Worm (Caenorhabditis elegans) whole organism, young adult: ENCODE measurements around the gene srt-34.

Source experiments
- C17E4.6 ChIP-seq: fragments of 200-800 bp; sonication (Bioruptor generic); IDR thresholded peaks from 2 replicates; pipeline ENCODE4 v1.3.6; 2022; ENCODE audit warnings: missing genetic modification reagents, missing genetic modification characterization, missing compliant biosample characterization
- F10E7.11 ChIP-seq: sonication (generic microtip); optimal IDR thresholded peaks from 2 replicates; lab custom pipeline; 2017; ENCODE audit warnings: mild to moderate bottlenecking, missing genetic modification characterization, moderate library complexity, missing compliant biosample characterization
- F37B4.10 ChIP-seq: fragments of 200-800 bp; sonication (Bioruptor generic); IDR thresholded peaks from 2 replicates; pipeline ENCODE4 v1.3.6; 2022; ENCODE audit warnings: missing genetic modification characterization, missing compliant biosample characterization
- F57A8.1 ChIP-seq: fragments of 200-800 bp; sonication (Bioruptor generic); optimal IDR thresholded peaks from 2 replicates; lab custom pipeline; 2018; ENCODE audit warnings: mild to moderate bottlenecking, missing genetic modification characterization, moderate library complexity, missing compliant biosample characterization
- ZK185.1 ChIP-seq: sonication (generic microtip); optimal IDR thresholded peaks from 2 replicates; lab custom pipeline; 2016; ENCODE audit warnings: mild to moderate bottlenecking, missing genetic modification characterization, missing compliant biosample characterization; ENCODE audit not compliant: poor library complexity, severe bottlenecking
- akir-1 ChIP-seq: fragments of 200-800 bp; sonication (Bioruptor generic); optimal IDR thresholded peaks from 2 replicates; lab custom pipeline; 2018; ENCODE audit warnings: mild to moderate bottlenecking, missing genetic modification characterization, moderate library complexity, missing compliant biosample characterization
- aptf-3 ChIP-seq: fragments of 200-800 bp; sonication (Bioruptor generic); IDR thresholded peaks from 2 replicates; pipeline ENCODE4 v1.3.6; 2022; ENCODE audit warnings: missing genetic modification characterization, missing compliant biosample characterization
- atf-7 ChIP-seq: sonication (generic microtip); optimal IDR thresholded peaks from 2 replicates; lab custom pipeline; 2017; ENCODE audit warnings: mild to moderate bottlenecking, missing genetic modification characterization, missing compliant biosample characterization
- athp-1 ChIP-seq: sonication (generic microtip); optimal IDR thresholded peaks from 2 replicates; lab custom pipeline; 2017; ENCODE audit warnings: mild to moderate bottlenecking, missing genetic modification characterization, missing compliant biosample characterization
- attf-3 ChIP-seq: fragments of 200-800 bp; sonication (Bioruptor generic); conservative IDR thresholded peaks from 2 replicates; pipeline ENCODE4 v1.3.6; 2022; ENCODE audit warnings: missing genetic modification reagents, missing genetic modification characterization, missing compliant biosample characterization
- bed-2 ChIP-seq: fragments of 200-800 bp; sonication (Bioruptor generic); IDR thresholded peaks from 2 replicates; pipeline ENCODE4 v1.3.6; 2022; ENCODE audit warnings: missing genetic modification reagents, missing genetic modification characterization, missing compliant biosample characterization
- ceh-91 ChIP-seq: fragments of 200-800 bp; sonication (Bioruptor generic); IDR thresholded peaks from 2 replicates; pipeline ENCODE4 v1.3.6; 2022; ENCODE audit warnings: missing genetic modification reagents, missing genetic modification characterization, missing compliant biosample characterization
- egl-44 ChIP-seq: fragments of 200-800 bp; sonication (Bioruptor generic); IDR thresholded peaks from 2 replicates; pipeline ENCODE4 v1.3.6; 2022; ENCODE audit warnings: missing genetic modification reagents, missing genetic modification characterization, missing compliant biosample characterization
- egrh-3 ChIP-seq: fragments of 200-800 bp; sonication (Bioruptor generic); IDR thresholded peaks from 2 replicates; pipeline ENCODE4 v1.3.6; 2022; ENCODE audit warnings: missing genetic modification reagents, missing genetic modification characterization, missing compliant biosample characterization
- fkh-3 ChIP-seq: sonication (generic microtip); optimal IDR thresholded peaks from 2 replicates; lab custom pipeline; 2016; ENCODE audit warnings: mild to moderate bottlenecking, missing genetic modification characterization, missing compliant biosample characterization
- him-1 ChIP-seq: sonication (generic microtip); optimal IDR thresholded peaks from 2 replicates; lab custom pipeline; 2016; ENCODE audit warnings: missing genotype, missing genetic modification reagents, missing genetic modification characterization, missing compliant biosample characterization
- hmg-20 ChIP-seq: fragments of 200-800 bp; sonication (Bioruptor generic); IDR thresholded peaks from 2 replicates; pipeline ENCODE4 v1.3.6; 2022; ENCODE audit warnings: missing genetic modification reagents, missing genetic modification characterization, missing compliant biosample characterization
- hsf-1 ChIP-seq: fragments of 200-800 bp; sonication (Bioruptor generic); IDR thresholded peaks from 2 replicates; pipeline ENCODE4 v1.3.6; 2022; ENCODE audit warnings: missing genetic modification reagents, missing genetic modification characterization, missing compliant biosample characterization
- let-607 ChIP-seq, 2 experiments: fragments of 200-800 bp in 1 of 2; sonication (Bioruptor generic) in 1 of 2; sonication (generic microtip) in 1 of 2; optimal IDR thresholded peaks; 2 replicates each; lab custom pipeline; 2016 to 2018; ENCODE audit warnings: mild to moderate bottlenecking in 2 of 2, missing compliant biosample characterization in 2 of 2, missing genetic modification characterization in 2 of 2, moderate library complexity in 2 of 2, missing genotype in 1 of 2
- lir-1 ChIP-seq: fragments of 200-800 bp; sonication (Bioruptor generic); conservative IDR thresholded peaks from 2 replicates; pipeline ENCODE4 v1.3.6; 2022; ENCODE audit warnings: missing genetic modification reagents, missing genetic modification characterization, missing compliant biosample characterization
- madf-6 ChIP-seq: fragments of 200-800 bp; sonication (Bioruptor generic); IDR thresholded peaks from 2 replicates; pipeline ENCODE4 v1.3.6; 2022; ENCODE audit warnings: missing genetic modification reagents, missing genetic modification characterization, missing compliant biosample characterization
- nfya-1 ChIP-seq: sonication (generic microtip); optimal IDR thresholded peaks from 2 replicates; lab custom pipeline; 2017; ENCODE audit warnings: antibody characterized with exemption, missing compliant biosample characterization, missing genetic modification characterization, borderline replicate concordance; ENCODE audit not compliant: insufficient read depth
- nhr-90 ChIP-seq: sonication (generic microtip); optimal IDR thresholded peaks from 2 replicates; lab custom pipeline; 2016; ENCODE audit warnings: missing genotype, mild to moderate bottlenecking, missing genetic modification characterization, missing compliant biosample characterization
- sea-2 ChIP-seq: fragments of 200-800 bp; sonication (Bioruptor generic); IDR thresholded peaks from 2 replicates; pipeline ENCODE4 v1.3.6; 2022; ENCODE audit warnings: missing genetic modification characterization, missing compliant biosample characterization
- snpc-3.4 ChIP-seq: sonication (generic microtip); optimal IDR thresholded peaks from 2 replicates; lab custom pipeline; 2017; ENCODE audit warnings: missing genetic modification characterization, mild to moderate bottlenecking, missing compliant biosample characterization, antibody characterized with exemption, moderate library complexity, missing genotype, missing genetic modification reagents
- unc-62 ChIP-seq: fragments of 150-350 bp; optimal IDR thresholded peaks from 2 replicates; lab custom pipeline; 2014; ENCODE audit warnings: missing biosample characterization, missing genetic modification reagents, missing genetic modification characterization
- zfh-2 ChIP-seq: fragments of 200-800 bp; sonication (Bioruptor generic); conservative IDR thresholded peaks from 2 replicates; pipeline ENCODE4 v1.3.6; 2022; ENCODE audit warnings: missing genetic modification reagents, missing genetic modification characterization, missing compliant biosample characterization
- ztf-26 ChIP-seq: sonication (generic microtip); optimal IDR thresholded peaks from 2 replicates; lab custom pipeline; 2017; ENCODE audit warnings: missing genetic modification characterization, missing compliant biosample characterization
- ztf-28 ChIP-seq: fragments of 200-800 bp; sonication (Bioruptor generic); IDR thresholded peaks from 2 replicates; pipeline ENCODE4 v1.3.6; 2022; ENCODE audit warnings: missing genetic modification reagents, missing genetic modification characterization, missing compliant biosample characterization
- ztf-6 ChIP-seq: fragments of 200-800 bp; sonication (Bioruptor generic); IDR thresholded peaks from 2 replicates; pipeline ENCODE4 v1.3.6; 2022; ENCODE audit warnings: missing genetic modification reagents, missing genetic modification characterization, missing compliant biosample characterization

Gene srt-34

ce11 chrV:2792958-2793357 lies 25.1 kb downstream of the srt-34 start:
- TF ChIP-seq aptf-3 (no peak), ztf-26 (no peak), ceh-91 (GFP tag; lab: Robert Waterston, UW) (no peak)

ce11 chrV:2780786-2781185 lies 37.2 kb downstream of the srt-34 start, which contains the start of gene R05D8.11:
Gene R05D8.11, minus strand, starts transcription at chrV:2780886.
- no peak for TF ChIP-seq nfya-1 (tag; lab: Kevin White, UChicago)
- no peak for TF ChIP-seq akir-1 (GFP tag; lab: Kevin White, UChicago)
- no peak for TF ChIP-seq lir-1 (GFP tag; lab: Robert Waterston, UW)
- no peak for TF ChIP-seq unc-62 (GFP tag; lab: Kevin White, UChicago)
- TF ChIP-seq F57A8.1 (GFP tag; lab: Kevin White, UChicago) = no peak
- no peak for TF ChIP-seq ztf-28 (GFP tag; lab: Robert Waterston, UW)
- TF ChIP-seq F10E7.11 (tag; lab: Kevin White, UChicago) = no peak
- TF ChIP-seq hmg-20 (GFP tag; lab: Robert Waterston, UW) = no peak
- TF ChIP-seq attf-3 = no peak
- no peak for TF ChIP-seq bed-2 (GFP tag; lab: Robert Waterston, UW)
- no peak for TF ChIP-seq hsf-1 (GFP tag; lab: Robert Waterston, UW)
- no peak for TF ChIP-seq madf-6 (GFP tag; lab: Robert Waterston, UW)
- TF ChIP-seq let-607 (tag; optimal IDR thresholded peaks at IDR 0.05; lab: Kevin White, UChicago) = no peak
- no peak for TF ChIP-seq zfh-2 (GFP tag; lab: Robert Waterston, UW)
- no peak for TF ChIP-seq ZK185.1 (tag; lab: Kevin White, UChicago)

ce11 chrV:2778458-2778857 lies 39.6 kb downstream of the srt-34 start:
- peak; percentile 84 for TF ChIP-seq egrh-3 (GFP tag; lab: Robert Waterston, UW)

ce11 chrV:2777395-2777794 lies 40.6 kb downstream of the srt-34 start:
- TF ChIP-seq egrh-3 (GFP tag; lab: Robert Waterston, UW) = peak; percentile 91
- TF ChIP-seq, all 124 proteins: peak for 1; not testable (repeated sequence) for 123

ce11 chrV:2774042-2774441 lies 44.0 kb downstream of the srt-34 start, which contains the start of gene srj-18:
Gene srj-18, plus strand, starts transcription at chrV:2774342.
- TF ChIP-seq lir-1 (GFP tag; lab: Robert Waterston, UW) = no peak
- TF ChIP-seq him-1 = no peak
- TF ChIP-seq snpc-3.4 = no peak
- no peak for TF ChIP-seq C17E4.6 (GFP tag; lab: Robert Waterston, UW)
- no peak for TF ChIP-seq sea-2
- no peak for TF ChIP-seq F37B4.10
- no peak for TF ChIP-seq aptf-3
- no peak for TF ChIP-seq egl-44 (GFP tag; lab: Robert Waterston, UW)
- no peak for TF ChIP-seq let-607 (tag; optimal IDR thresholded peaks at IDR 0.05; lab: Kevin White, UChicago)
- no peak for TF ChIP-seq egrh-3 (GFP tag; lab: Robert Waterston, UW)
- no peak for TF ChIP-seq athp-1 (tag; lab: Kevin White, UChicago)
- TF ChIP-seq, all 124 proteins: peak for 0

- TF ChIP-seq fkh-3 (tag; lab: Kevin White, UChicago) (no peak), ztf-28 (GFP tag; lab: Robert Waterston, UW) (no peak), atf-7 (tag; lab: Kevin White, UChicago) (no peak), nhr-90 (tag; lab: Kevin White, UChicago) (no peak), ztf-6 (no peak)
- TF ChIP-seq, all 124 proteins: peak for 0
Observed at ce11 chrV:2771560-2771959, 46.5 kb downstream of the srt-34 start, which contains the start of gene srh-56. Gene srh-56, plus strand, starts transcription at chrV:2771860.
